Worm (Caenorhabditis elegans) whole organism, L4 larva: ENCODE data around the gene npp-1.

Experiments used
- F26F4.8 ChIP-seq: fragments of 200-800 bp; sonication (Bioruptor generic); conservative IDR thresholded peaks from 2 replicates; pipeline ENCODE4 v1.3.6; 2022; ENCODE audit warnings: missing genetic modification characterization, missing compliant biosample characterization
- F37D6.2 ChIP-seq: sonication (generic microtip); optimal IDR thresholded peaks from 2 replicates; lab custom pipeline; 2016; ENCODE audit warnings: mild to moderate bottlenecking, missing genetic modification characterization, missing compliant biosample characterization
- T20F7.1 ChIP-seq: fragments of 200-800 bp; sonication (Bioruptor generic); optimal IDR thresholded peaks from 2 replicates; lab custom pipeline; 2018; ENCODE audit warnings: mild to moderate bottlenecking, missing genetic modification characterization, missing compliant biosample characterization
- T26A8.4 ChIP-seq: fragments of 200-800 bp; sonication (Bioruptor generic); IDR thresholded peaks from 2 replicates; pipeline ENCODE4 v1.3.6; 2022; ENCODE audit warnings: missing genetic modification characterization, missing compliant biosample characterization
- Y105C5A.15 ChIP-seq: fragments of 200-800 bp; sonication (Bioruptor generic); IDR thresholded peaks from 2 replicates; pipeline ENCODE4 v1.3.6; 2022; ENCODE audit warnings: missing genetic modification characterization, missing compliant biosample characterization
- Y48G9A.11 ChIP-seq: fragments of 200-800 bp; sonication (Bioruptor generic); IDR thresholded peaks from 2 replicates; pipeline ENCODE4 v1.3.6; 2022; ENCODE audit warnings: missing genetic modification reagents, missing genetic modification characterization, missing compliant biosample characterization
- ZK546.5 ChIP-seq, 2 experiments: sonication (generic microtip); optimal IDR thresholded peaks; 2 replicates each; lab custom pipeline; 2017; ENCODE audit warnings: missing biosample characterization in 2 of 2, missing genetic modification characterization in 2 of 2
- aha-1 ChIP-seq: fragments of 150-350 bp; peaks from one replicate; lab custom pipeline; 2014; ENCODE audit warnings: missing biosample characterization, missing genetic modification characterization
- arid-1 ChIP-seq: fragments of 200-800 bp; sonication (Bioruptor generic); conservative IDR thresholded peaks from 2 replicates; pipeline ENCODE4 v1.3.6; 2022; ENCODE audit warnings: missing genetic modification reagents, missing genetic modification characterization, missing compliant biosample characterization
- attf-4 ChIP-seq: sonication (generic microtip); optimal IDR thresholded peaks from 3 replicates; lab custom pipeline; 2017; ENCODE audit warnings: missing biosample characterization, missing genetic modification characterization
- ceh-32 ChIP-seq: sonication (generic microtip); optimal IDR thresholded peaks from 2 replicates; lab custom pipeline; 2016; ENCODE audit warnings: mild to moderate bottlenecking, missing genetic modification characterization, missing compliant biosample characterization; ENCODE audit not compliant: poor library complexity
- ceh-44 ChIP-seq: fragments of 200-800 bp; sonication (Bioruptor generic); IDR thresholded peaks from 2 replicates; pipeline ENCODE4 v1.3.6; 2022; ENCODE audit warnings: missing genetic modification reagents, missing genetic modification characterization, missing compliant biosample characterization
- dmd-8 ChIP-seq: fragments of 200-800 bp; sonication (Bioruptor generic); IDR thresholded peaks from 2 replicates; pipeline ENCODE4 v1.3.6; 2022; ENCODE audit warnings: missing genetic modification characterization, missing compliant biosample characterization
- dpl-1 ChIP-seq: fragments of 150-350 bp; optimal IDR thresholded peaks from 2 replicates; lab custom pipeline; 2014; ENCODE audit warnings: missing biosample characterization, missing genetic modification reagents, missing genetic modification characterization
- hlh-11 ChIP-seq: fragments of 200-800 bp; sonication (Bioruptor generic); optimal IDR thresholded peaks from 2 replicates; lab custom pipeline; 2018; ENCODE audit warnings: mild to moderate bottlenecking, missing genetic modification characterization, missing compliant biosample characterization
- hlh-30 ChIP-seq: sonication (generic microtip); optimal IDR thresholded peaks from 2 replicates; lab custom pipeline; 2017; ENCODE audit warnings: antibody characterized with exemption, mild to moderate bottlenecking, missing genetic modification characterization, missing compliant biosample characterization; ENCODE audit not compliant: insufficient read depth
- lin-13 ChIP-seq: fragments of 150-350 bp; optimal IDR thresholded peaks from 2 replicates; lab custom pipeline; 2014; ENCODE audit warnings: missing biosample characterization, missing genetic modification reagents, missing genetic modification characterization
- lin-29 ChIP-seq: fragments of 200-800 bp; sonication (Bioruptor generic); IDR thresholded peaks from 2 replicates; pipeline ENCODE4 v1.3.6; 2022; ENCODE audit warnings: missing genetic modification reagents, missing genetic modification characterization, missing compliant biosample characterization
- lin-38 ChIP-seq: fragments of 200-800 bp; sonication (Bioruptor generic); IDR thresholded peaks from 2 replicates; pipeline ENCODE4 v1.3.6; 2022; ENCODE audit warnings: missing genetic modification reagents, missing genetic modification characterization, missing compliant biosample characterization
- madf-5 ChIP-seq, 2 experiments: fragments of 200-800 bp; sonication (Bioruptor generic); IDR thresholded peaks; 2 replicates each; pipeline ENCODE4 v1.3.6; 2022; ENCODE audit warnings: missing compliant biosample characterization in 2 of 2, missing genetic modification characterization in 2 of 2
- madf-9 ChIP-seq: fragments of 200-800 bp; sonication (Bioruptor generic); conservative IDR thresholded peaks from 2 replicates; pipeline ENCODE4 v1.3.6; 2022; ENCODE audit warnings: missing genetic modification reagents, missing genetic modification characterization, missing compliant biosample characterization
- mdl-1 ChIP-seq, 2 experiments: fragments of 150-350 bp in 1 of 2; sonication (generic microtip) in 1 of 2; optimal IDR thresholded peaks; 2 replicates each; lab custom pipeline; 2014 to 2017; ENCODE audit warnings: missing biosample characterization in 2 of 2, missing genetic modification characterization in 2 of 2
- mes-2 ChIP-seq: sonication (generic microtip); optimal IDR thresholded peaks from 2 replicates; lab custom pipeline; 2016; ENCODE audit warnings: missing genotype, mild to moderate bottlenecking, missing genetic modification characterization, missing compliant biosample characterization; ENCODE audit not compliant: poor library complexity, severe bottlenecking
- mxl-2 ChIP-seq: fragments of 200-800 bp; sonication (Bioruptor generic); conservative IDR thresholded peaks from 2 replicates; pipeline ENCODE4 v1.3.6; 2022; ENCODE audit warnings: missing genetic modification reagents, missing genetic modification characterization, missing compliant biosample characterization
- nhr-102 ChIP-seq: sonication (generic microtip); optimal IDR thresholded peaks from 2 replicates; lab custom pipeline; 2016; ENCODE audit warnings: mild to moderate bottlenecking, missing genetic modification characterization, moderate library complexity, missing compliant biosample characterization
- nhr-237 ChIP-seq: sonication (generic microtip); optimal IDR thresholded peaks from 2 replicates; lab custom pipeline; 2017; ENCODE audit warnings: missing biosample characterization, missing genetic modification characterization
- nhr-28 ChIP-seq: fragments of 150-350 bp; optimal IDR thresholded peaks from 2 replicates; lab custom pipeline; 2014; ENCODE audit warnings: missing biosample characterization, missing genetic modification characterization
- nhr-41 ChIP-seq: fragments of 200-800 bp; sonication (Bioruptor generic); IDR thresholded peaks from 2 replicates; pipeline ENCODE4 v1.3.6; 2022; ENCODE audit warnings: missing genetic modification reagents, missing genetic modification characterization, missing compliant biosample characterization
- nhr-48 ChIP-seq: sonication (generic microtip); optimal IDR thresholded peaks from 2 replicates; lab custom pipeline; 2016; ENCODE audit warnings: mild to moderate bottlenecking, missing genetic modification characterization, missing compliant biosample characterization
- nhr-6 ChIP-seq: fragments of 150-350 bp; optimal IDR thresholded peaks from 2 replicates; lab custom pipeline; 2014; ENCODE audit warnings: missing biosample characterization, missing genetic modification characterization
- nhr-77 ChIP-seq: fragments of 150-350 bp; optimal IDR thresholded peaks from 2 replicates; lab custom pipeline; 2014; ENCODE audit warnings: missing biosample characterization, missing genetic modification characterization
- php-3 ChIP-seq: fragments of 200-800 bp; sonication (Bioruptor generic); IDR thresholded peaks from 2 replicates; pipeline ENCODE4 v1.3.6; 2022; ENCODE audit warnings: missing genetic modification reagents, missing genetic modification characterization, missing compliant biosample characterization
- sdz-12 ChIP-seq: fragments of 200-800 bp; sonication (Bioruptor generic); optimal IDR thresholded peaks from 2 replicates; lab custom pipeline; 2018; ENCODE audit warnings: mild to moderate bottlenecking, missing genetic modification characterization, missing compliant biosample characterization
- skn-1 ChIP-seq: fragments of 150-350 bp; optimal IDR thresholded peaks from 2 replicates; lab custom pipeline; 2014; ENCODE audit warnings: missing biosample characterization, missing genetic modification characterization
- snpc-1.2 ChIP-seq: fragments of 200-800 bp; sonication (Bioruptor generic); IDR thresholded peaks from 2 replicates; pipeline ENCODE4 v1.3.6; 2022; ENCODE audit warnings: missing genetic modification reagents, missing genetic modification characterization, missing compliant biosample characterization
- snpc-4 ChIP-seq: fragments of 150-350 bp; optimal IDR thresholded peaks from 2 replicates; lab custom pipeline; 2014; ENCODE audit warnings: missing biosample characterization, missing genetic modification characterization
- unc-130 ChIP-seq: sonication (generic microtip); optimal IDR thresholded peaks from 2 replicates; lab custom pipeline; 2016; ENCODE audit warnings: missing genetic modification reagents, missing genetic modification characterization, missing compliant biosample characterization
- unc-39 ChIP-seq: sonication (generic microtip); optimal IDR thresholded peaks from 2 replicates; lab custom pipeline; 2017; ENCODE audit warnings: missing biosample characterization, missing genetic modification characterization
- zag-1 ChIP-seq: fragments of 150-350 bp; optimal IDR thresholded peaks from 2 replicates; lab custom pipeline; 2014; ENCODE audit warnings: missing biosample characterization, missing genetic modification characterization
- zfp-3 ChIP-seq: fragments of 200-800 bp; sonication (Bioruptor generic); conservative IDR thresholded peaks from 2 replicates; pipeline ENCODE4 v1.3.6; 2022; ENCODE audit warnings: missing genetic modification reagents, missing genetic modification characterization, missing compliant biosample characterization

Gene npp-1

ce11 chrIV:9878893-9879379 is 20.6 kb downstream of the npp-1 start, which contains the start of gene nhr-4:
Gene nhr-4, plus strand, starts transcription at chrIV:9879329.
- TF ChIP-seq lin-29 (GFP tag; lab: Robert Waterston, UW) (no peak), snpc-1.2 (GFP tag; lab: Robert Waterston, UW) (no peak), nhr-77 (tag; lab: Kevin White, UChicago) (no peak), ceh-44 (no peak), dmd-8 (no peak), mdl-1 (tag; optimal IDR thresholded peaks at IDR 0.05; lab: Kevin White, UChicago) (no peak), F37D6.2 (tag; lab: Kevin White, UChicago) (no peak), Y105C5A.15 (GFP tag; lab: Robert Waterston, UW) (no peak), nhr-237 (tag; lab: Kevin White, UChicago) (no peak), lin-13 (no peak), arid-1 (GFP tag; lab: Robert Waterston, UW) (no peak)
- TF ChIP-seq, all 104 proteins: peak for 0

DNA sequence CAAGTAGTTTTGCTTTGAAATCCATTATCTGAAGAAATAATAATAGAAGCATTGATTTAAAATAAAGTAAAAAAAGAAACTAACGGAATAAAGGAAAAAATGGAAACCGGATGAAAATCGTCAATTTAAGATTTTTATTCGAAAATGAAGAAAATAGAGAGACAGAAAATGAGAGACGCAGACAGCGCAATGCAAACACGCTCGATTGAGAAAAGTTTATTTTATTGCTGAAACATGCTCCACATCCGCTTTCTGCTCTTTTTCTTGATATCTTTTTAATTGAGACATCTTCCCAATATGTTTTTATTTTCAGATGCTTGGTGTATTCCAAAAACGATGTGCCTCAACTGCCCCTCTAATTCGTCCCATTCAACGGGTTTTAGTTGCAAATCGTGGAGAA is 26.0 kb downstream of the npp-1 start, which contains the start of the genes prp-18 and mccc-1:
prp-18 (minus strand) TSS at position 127 of the 400 bp plus-strand sequence.
mccc-1 (plus strand) TSS at position 314 of the 400 bp plus-strand sequence.
- TF ChIP-seq ceh-44 (no peak), nhr-28 (tag; lab: Kevin White, UChicago) (peak; percentile 4), dpl-1 (peak; percentile 61), snpc-1.2 (GFP tag; lab: Robert Waterston, UW) (0 out of 2 replicates have a peak, but pooled peaks have one; percentile 24), F26F4.8 (GFP tag; lab: Robert Waterston, UW) (no peak), unc-130 (GFP tag; lab: Kevin White, UChicago) (peak; percentile 64), lin-38 (GFP tag; lab: Robert Waterston, UW) (peak; percentile 94), Y105C5A.15 (GFP tag; lab: Robert Waterston, UW) (no peak), snpc-4 (tag; lab: Kevin White, UChicago) (no peak), nhr-77 (tag; lab: Kevin White, UChicago) (peak; percentile 34), hlh-11 (tag; lab: Kevin White, UChicago) (peak; percentile 3), T20F7.1 (GFP tag; lab: Kevin White, UChicago) (peak; percentile 48), lin-29 (GFP tag; lab: Robert Waterston, UW) (no peak), madf-5 (GFP tag; IDR thresholded peaks at IDR 0.05; lab: Robert Waterston, UW) (0 out of 4 replicates have a peak, but pooled peaks of 1 of the 2 experiments have one; percentile 14), lin-13 (no peak), nhr-6 (tag; lab: Kevin White, UChicago) (peak; percentile 57), mes-2 (tag; lab: Kevin White, UChicago) (peak; percentile 72)

ce11 chrIV:9889857-9890256 is 31.6 kb downstream of the npp-1 start, which contains the start of gene ttbk-3:
Gene ttbk-3, minus strand, starts transcription at chrIV:9889957.
- TF ChIP-seq skn-1 (tag; lab: Kevin White, UChicago) (no peak), zag-1 (tag; lab: Kevin White, UChicago) (no peak), nhr-102 (tag; lab: Kevin White, UChicago) (no peak), sdz-12 (no peak), nhr-48 (tag; lab: Kevin White, UChicago) (no peak), T26A8.4 (GFP tag; lab: Robert Waterston, UW) (no peak), arid-1 (GFP tag; lab: Robert Waterston, UW) (no peak), mes-2 (tag; lab: Kevin White, UChicago) (no peak), hlh-30 (tag; lab: Kevin White, UChicago) (no peak), php-3 (GFP tag; lab: Robert Waterston, UW) (no peak), ceh-32 (tag; lab: Kevin White, UChicago) (no peak)
- TF ChIP-seq, all 104 proteins: peak for 0

DNA sequence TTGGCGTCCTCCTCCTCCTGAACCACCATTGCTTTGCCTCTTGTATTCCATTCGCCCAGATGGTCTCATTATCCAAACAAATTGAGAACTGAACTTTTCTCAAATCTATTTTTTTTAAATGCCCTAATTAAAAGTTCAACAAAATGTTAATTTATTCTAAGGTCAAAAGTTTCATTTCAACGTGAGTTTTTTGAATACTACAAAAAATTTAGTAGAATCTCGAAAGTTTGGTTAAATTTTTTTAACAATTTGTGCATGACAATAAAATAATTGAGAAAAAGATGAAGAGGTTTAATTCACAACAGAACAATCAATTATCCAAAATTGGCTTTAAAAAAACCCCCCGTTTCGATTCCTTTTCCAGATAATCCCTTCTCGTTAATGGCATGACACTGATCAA is 33.6 kb downstream of the npp-1 start, which contains the start of gene F32B6.4:
F32B6.4 (minus strand) TSS at position 101 of the 400 bp plus-strand sequence.
- TF ChIP-seq aha-1 (tag; lab: Kevin White, UChicago) (no peak), nhr-237 (tag; lab: Kevin White, UChicago) (no peak), unc-39 (tag; lab: Kevin White, UChicago) (no peak), zfp-3 (GFP tag; lab: Robert Waterston, UW) (no peak), attf-4 (tag; lab: Kevin White, UChicago) (no peak), nhr-41 (GFP tag; lab: Robert Waterston, UW) (no peak), nhr-28 (tag; lab: Kevin White, UChicago) (no peak), mxl-2 (GFP tag; lab: Robert Waterston, UW) (no peak), madf-9 (GFP tag; lab: Robert Waterston, UW) (no peak), Y48G9A.11 (no peak), mes-2 (tag; lab: Kevin White, UChicago) (no peak), ZK546.5 (tag; optimal IDR thresholded peaks at IDR 0.05; lab: Kevin White, UChicago) (no peak)
